Fruit fly (Drosophila melanogaster): ENCODE measurements around the gene HLH4C.

- no peak for TF ChIP-seq CTCF (optimal IDR thresholded peaks at IDR 0.05)
- TF ChIP-seq CG8478 (optimal IDR thresholded peaks at IDR 0.05) = no peak
Measured at dm6 chrX:4694104-4694503, 46.9 kb upstream of the HLH4C start.

All from S2 (cell line).